Worm (Caenorhabditis elegans) whole organism, L3 larva: ENCODE data around the gene F08D12.4.

Source experiments
- R02D3.7 ChIP-seq: fragments of 150-350 bp; optimal IDR thresholded peaks from 2 replicates; lab custom pipeline; 2014; ENCODE audit warnings: missing biosample characterization, missing genetic modification characterization
- ZK546.5 ChIP-seq: sonication (generic microtip); optimal IDR thresholded peaks from 2 replicates; lab custom pipeline; 2017; ENCODE audit warnings: missing biosample characterization, missing genetic modification characterization
- aly-2 ChIP-seq: fragments of 150-350 bp; optimal IDR thresholded peaks from 2 replicates; lab custom pipeline; 2014; ENCODE audit warnings: missing biosample characterization, missing genetic modification characterization
- ama-1 ChIP-seq: fragments of 150-350 bp; optimal IDR thresholded peaks from 2 replicates; lab custom pipeline; 2018
- ceh-16 ChIP-seq: sonication (generic microtip); optimal IDR thresholded peaks from 2 replicates; lab custom pipeline; 2017; ENCODE audit warnings: missing biosample characterization, missing genetic modification characterization
- ceh-28 ChIP-seq: fragments of 150-350 bp; optimal IDR thresholded peaks from 2 replicates; lab custom pipeline; 2014; ENCODE audit warnings: missing biosample characterization, missing genetic modification reagents, missing genetic modification characterization
- ceh-82 ChIP-seq: fragments of 150-350 bp; optimal IDR thresholded peaks from 2 replicates; lab custom pipeline; 2014; ENCODE audit warnings: missing biosample characterization, missing genetic modification characterization
- ceh-9 ChIP-seq: sonication (generic microtip); optimal IDR thresholded peaks from 2 replicates; lab custom pipeline; 2018; ENCODE audit warnings: missing biosample characterization, missing genetic modification characterization
- daf-12 ChIP-seq: fragments of 150-350 bp; optimal IDR thresholded peaks from 2 replicates; lab custom pipeline; 2014; ENCODE audit warnings: missing biosample characterization, missing genetic modification reagents, missing genetic modification characterization
- egl-27 ChIP-seq: sonication (generic microtip); optimal IDR thresholded peaks from 4 replicates; lab custom pipeline; 2017; ENCODE audit warnings: missing biosample characterization, missing genetic modification reagents, missing genetic modification characterization
- egl-5 ChIP-seq: fragments of 150-350 bp; optimal IDR thresholded peaks from 2 replicates; lab custom pipeline; 2017; ENCODE audit warnings: missing biosample characterization, missing genetic modification reagents, missing genetic modification characterization, inconsistent platforms
- elt-1 ChIP-seq: fragments of 150-350 bp; optimal IDR thresholded peaks from 2 replicates; lab custom pipeline; 2014; ENCODE audit warnings: missing biosample characterization, missing genetic modification characterization
- elt-2 ChIP-seq: sonication (generic microtip); optimal IDR thresholded peaks from 2 replicates; lab custom pipeline; 2016; ENCODE audit warnings: missing genetic modification reagents, mild to moderate bottlenecking, missing genetic modification characterization, missing compliant biosample characterization
- elt-3 ChIP-seq, 3 experiments: fragments of 150-350 bp in 1 of 3; sonication (generic microtip) in 2 of 3; optimal IDR thresholded peaks; 2 replicates in 2 of 3; 4 replicates in 1 of 3; lab custom pipeline; 2014 to 2017; ENCODE audit warnings: missing biosample characterization in 3 of 3, missing genetic modification characterization in 3 of 3
- eor-1 ChIP-seq, 2 experiments: fragments of 150-350 bp; optimal IDR thresholded peaks; 2 replicates each; lab custom pipeline; 2014 to 2018; ENCODE audit warnings: missing biosample characterization in 2 of 2, missing genetic modification characterization in 2 of 2
- fkh-10 ChIP-seq: sonication (generic microtip); optimal IDR thresholded peaks from 2 replicates; lab custom pipeline; 2017; ENCODE audit warnings: missing biosample characterization, missing genetic modification reagents, missing genetic modification characterization
- fkh-2 ChIP-seq: fragments of 150-350 bp; optimal IDR thresholded peaks from 2 replicates; lab custom pipeline; 2014; ENCODE audit warnings: missing biosample characterization, missing genetic modification reagents, missing genetic modification characterization
- fos-1 ChIP-seq: fragments of 150-350 bp; optimal IDR thresholded peaks from 2 replicates; lab custom pipeline; 2014; ENCODE audit warnings: missing biosample characterization, missing genetic modification characterization
- hmg-11 ChIP-seq: sonication (generic microtip); optimal IDR thresholded peaks from 2 replicates; lab custom pipeline; 2016; ENCODE audit warnings: missing genetic modification characterization, missing compliant biosample characterization
- jun-1 ChIP-seq: fragments of 150-350 bp; optimal IDR thresholded peaks from 2 replicates; lab custom pipeline; 2014; ENCODE audit warnings: missing biosample characterization, missing genetic modification reagents, missing genetic modification characterization
- lin-15B ChIP-seq: fragments of 150-350 bp; optimal IDR thresholded peaks from 2 replicates; lab custom pipeline; 2014; ENCODE audit warnings: missing biosample characterization, missing genetic modification characterization
- lin-39 ChIP-seq: fragments of 150-350 bp; optimal IDR thresholded peaks from 2 replicates; lab custom pipeline; 2018; ENCODE audit warnings: missing biosample characterization, missing genetic modification reagents, missing genetic modification characterization
- lsy-12 ChIP-seq: sonication (generic microtip); optimal IDR thresholded peaks from 2 replicates; lab custom pipeline; 2016; ENCODE audit warnings: mild to moderate bottlenecking, missing genetic modification characterization, missing compliant biosample characterization
- mdl-1 ChIP-seq: fragments of 150-350 bp; optimal IDR thresholded peaks from 2 replicates; lab custom pipeline; 2014; ENCODE audit warnings: missing biosample characterization, missing genetic modification characterization
- mml-1 ChIP-seq: fragments of 150-350 bp; sonication (generic microtip); optimal IDR thresholded peaks from 3 replicates; lab custom pipeline; 2014; ENCODE audit warnings: missing biosample characterization, missing genetic modification characterization
- nhr-11 ChIP-seq: fragments of 150-350 bp; optimal IDR thresholded peaks from 2 replicates; lab custom pipeline; 2014; ENCODE audit warnings: missing biosample characterization, missing genetic modification characterization
- nhr-12 ChIP-seq: fragments of 150-350 bp; optimal IDR thresholded peaks from 2 replicates; lab custom pipeline; 2014; ENCODE audit warnings: missing biosample characterization, missing genetic modification characterization
- nhr-23 ChIP-seq: fragments of 150-350 bp; optimal IDR thresholded peaks from 2 replicates; lab custom pipeline; 2014; ENCODE audit warnings: missing biosample characterization, missing genetic modification reagents, missing genetic modification characterization
- nhr-25 ChIP-seq: sonication (generic microtip); optimal IDR thresholded peaks from 2 replicates; lab custom pipeline; 2017; ENCODE audit warnings: missing biosample characterization, missing genetic modification characterization
- nhr-28 ChIP-seq: fragments of 150-350 bp; optimal IDR thresholded peaks from 2 replicates; lab custom pipeline; 2014; ENCODE audit warnings: missing biosample characterization, missing genetic modification characterization
- nhr-43 ChIP-seq: sonication (generic microtip); optimal IDR thresholded peaks from 2 replicates; lab custom pipeline; 2016; ENCODE audit warnings: mild to moderate bottlenecking, missing genetic modification characterization, missing compliant biosample characterization; ENCODE audit not compliant: poor library complexity, severe bottlenecking
- nhr-67 ChIP-seq: fragments of 150-350 bp; optimal IDR thresholded peaks from 2 replicates; lab custom pipeline; 2014; ENCODE audit warnings: missing biosample characterization, missing genetic modification characterization
- nhr-76 ChIP-seq: fragments of 150-350 bp; sonication (generic microtip); optimal IDR thresholded peaks from 5 replicates; lab custom pipeline; 2014; ENCODE audit warnings: missing biosample characterization, missing genetic modification characterization
- nhr-77 ChIP-seq: fragments of 150-350 bp; optimal IDR thresholded peaks from 2 replicates; lab custom pipeline; 2014; ENCODE audit warnings: missing biosample characterization, missing genetic modification characterization
- pha-4 ChIP-seq: fragments of 150-350 bp; optimal IDR thresholded peaks from 2 replicates; lab custom pipeline; 2014; ENCODE audit warnings: missing biosample characterization, missing genetic modification reagents, missing genetic modification characterization
- pqm-1 ChIP-seq: fragments of 150-350 bp; optimal IDR thresholded peaks from 2 replicates; lab custom pipeline; 2017; ENCODE audit warnings: missing biosample characterization, missing genetic modification characterization, inconsistent platforms
- sea-2 ChIP-seq: fragments of 150-350 bp; sonication (generic microtip); optimal IDR thresholded peaks from 4 replicates; lab custom pipeline; 2014; ENCODE audit warnings: missing biosample characterization, missing genetic modification reagents, missing genetic modification characterization
- skn-1 ChIP-seq: fragments of 150-350 bp; optimal IDR thresholded peaks from 2 replicates; lab custom pipeline; 2014; ENCODE audit warnings: missing biosample characterization, missing genetic modification characterization
- snpc-4 ChIP-seq: fragments of 150-350 bp; optimal IDR thresholded peaks from 2 replicates; lab custom pipeline; 2014; ENCODE audit warnings: missing biosample characterization, missing genetic modification characterization
- tbx-2 ChIP-seq: sonication (generic microtip); optimal IDR thresholded peaks from 2 replicates; lab custom pipeline; 2016; ENCODE audit warnings: mild to moderate bottlenecking, missing genetic modification characterization, missing compliant biosample characterization
- unc-39 ChIP-seq: sonication (generic microtip); optimal IDR thresholded peaks from 4 replicates; lab custom pipeline; 2017; ENCODE audit warnings: missing biosample characterization, missing genetic modification characterization
- unc-62 ChIP-seq: fragments of 150-350 bp; sonication (generic microtip); optimal IDR thresholded peaks from 4 replicates; lab custom pipeline; 2014; ENCODE audit warnings: missing biosample characterization, missing genetic modification reagents, missing genetic modification characterization
- zag-1 ChIP-seq: fragments of 150-350 bp; optimal IDR thresholded peaks from 2 replicates; lab custom pipeline; 2014; ENCODE audit warnings: missing biosample characterization, missing genetic modification characterization
- ztf-11 ChIP-seq: fragments of 150-350 bp; optimal IDR thresholded peaks from 2 replicates; lab custom pipeline; 2014; ENCODE audit warnings: missing biosample characterization, missing genetic modification characterization
- ztf-4 ChIP-seq: fragments of 150-350 bp; optimal IDR thresholded peaks from 2 replicates; lab custom pipeline; 2014; ENCODE audit warnings: missing biosample characterization, missing genetic modification characterization

The F08D12.4 gene

ce11 chrII:2739619-2740018 is 38.3 kb upstream of the F08D12.4 start, which contains the start of gene T05A8.6:
Gene T05A8.6, minus strand, starts transcription at chrII:2739719.
- no peak for TF ChIP-seq aly-2

- TF ChIP-seq ztf-4 (no peak), ceh-28 (tag; lab: Kevin White, UChicago) (no peak), fkh-2 (tag; lab: Kevin White, UChicago) (no peak), ztf-11 (tag; lab: Kevin White, UChicago) (no peak), ama-1 (lab: Kevin White, UChicago) (no peak), R02D3.7 (tag; lab: Kevin White, UChicago) (no peak), tbx-2 (tag; lab: Kevin White, UChicago) (no peak), egl-27 (tag; lab: Kevin White, UChicago) (no peak), nhr-77 (tag; lab: Kevin White, UChicago) (no peak), lin-15B (no peak), egl-5 (no peak), ceh-16 (no peak), nhr-11 (tag; lab: Kevin White, UChicago) (no peak), nhr-28 (tag; lab: Kevin White, UChicago) (no peak), nhr-76 (tag; lab: Kevin White, UChicago) (no peak), lin-39 (no peak), skn-1 (no peak), fkh-10 (GFP tag; lab: Kevin White, UChicago) (no peak)
- TF ChIP-seq, all 47 proteins: peak for 0
Observed at ce11 chrII:2741405-2741804, 36.5 kb upstream of the F08D12.4 start.

- TF ChIP-seq elt-2 (tag; lab: Kevin White, UChicago) = no peak
Observed at ce11 chrII:2742251-2742650, 35.7 kb upstream of the F08D12.4 start, which contains the start of gene T05A8.7. Gene T05A8.7, minus strand, starts transcription at chrII:2742351.

ce11 chrII:2747956-2748621 is 29.9 kb upstream of the F08D12.4 start:
- TF ChIP-seq fkh-10 (GFP tag; lab: Kevin White, UChicago) = peak; percentile 31
- TF ChIP-seq ceh-82 (tag; lab: Kevin White, UChicago) = peak; percentile 26
- no peak for TF ChIP-seq ama-1 (lab: Kevin White, UChicago)
- no peak for TF ChIP-seq eor-1 (tag; optimal IDR thresholded peaks at IDR 0.05; lab: Kevin White, UChicago)
- TF ChIP-seq zag-1 (tag; lab: Kevin White, UChicago) = peak; percentile 30
- TF ChIP-seq mdl-1 (tag; lab: Kevin White, UChicago) = no peak
- no peak for TF ChIP-seq jun-1 (tag; lab: Kevin White, UChicago)
- no peak for TF ChIP-seq fos-1 (tag; lab: Kevin White, UChicago)
- TF ChIP-seq nhr-77 (tag; lab: Kevin White, UChicago) = no peak
- TF ChIP-seq unc-62 (GFP tag; lab: Kevin White, UChicago) = peak; percentile 79
- no peak for TF ChIP-seq nhr-25
- TF ChIP-seq tbx-2 (tag; lab: Kevin White, UChicago) = peak; percentile 46
- no peak for TF ChIP-seq ceh-9 (tag; lab: Kevin White, UChicago)
- no peak for TF ChIP-seq elt-3 (tag; optimal IDR thresholded peaks at IDR 0.05; lab: Kevin White, UChicago)
- no peak for TF ChIP-seq nhr-43
- no peak for TF ChIP-seq nhr-23 (tag; lab: Kevin White, UChicago)
- TF ChIP-seq ZK546.5 (tag; lab: Kevin White, UChicago) = no peak
- TF ChIP-seq ztf-4 = no peak
- no peak for TF ChIP-seq unc-39 (tag; lab: Kevin White, UChicago)
- TF ChIP-seq aly-2 = no peak
- TF ChIP-seq hmg-11 (tag; lab: Kevin White, UChicago) = peak; percentile 76
- TF ChIP-seq egl-5 = peak; percentile 15
- TF ChIP-seq ceh-16 = no peak
- TF ChIP-seq skn-1 = peak; percentile 10
- TF ChIP-seq daf-12 (tag; lab: Kevin White, UChicago) = no peak
- TF ChIP-seq lsy-12 (tag; lab: Kevin White, UChicago) = no peak
- TF ChIP-seq nhr-28 (tag; lab: Kevin White, UChicago) = no peak
- no peak for TF ChIP-seq sea-2 (GFP tag; lab: Kevin White, UChicago)
- TF ChIP-seq elt-1 = no peak
- no peak for TF ChIP-seq pha-4 (tag; lab: Kevin White, UChicago)
- peak; percentile 71 for TF ChIP-seq lin-39
- TF ChIP-seq nhr-67 = no peak
- TF ChIP-seq lin-15B = peak; percentile 41
- no peak for TF ChIP-seq egl-27 (tag; lab: Kevin White, UChicago)
- no peak for TF ChIP-seq nhr-12 (tag; lab: Kevin White, UChicago)
- TF ChIP-seq snpc-4 (tag; lab: Kevin White, UChicago) = peak; percentile 41
- TF ChIP-seq mml-1 (tag; lab: Kevin White, UChicago) = no peak
- no peak for TF ChIP-seq ceh-28 (tag; lab: Kevin White, UChicago)
- TF ChIP-seq nhr-11 (tag; lab: Kevin White, UChicago) = no peak
- no peak for TF ChIP-seq nhr-76 (tag; lab: Kevin White, UChicago)
- no peak for TF ChIP-seq fkh-2 (tag; lab: Kevin White, UChicago)
- TF ChIP-seq elt-2 (tag; lab: Kevin White, UChicago) = no peak
- TF ChIP-seq ztf-11 (tag; lab: Kevin White, UChicago) = no peak
- TF ChIP-seq pqm-1 (tag; lab: Kevin White, UChicago) = no peak
- peak; percentile 13 for TF ChIP-seq R02D3.7 (tag; lab: Kevin White, UChicago)
